Fruit fly (Drosophila melanogaster) whole organism, embryonic: ENCODE data around the gene CG33111.
A peak's percentile ranks its signal among the peaks of the same experiment; 100 is the strongest.

Experiments used
- Atf6 ChIP-seq: fragments of 200-800 bp; sonication (Bioruptor generic); IDR thresholded peaks from 2 replicates; pipeline ENCODE4 v1.3.6; 2022; ENCODE audit warnings: missing biosample characterization, missing genetic modification characterization
- BtbVII ChIP-seq: fragments of 200-800 bp; sonication (Bioruptor generic); optimal IDR thresholded peaks from 3 replicates; lab custom pipeline; 2017; ENCODE audit warnings: missing biosample characterization, mild to moderate bottlenecking, missing genetic modification characterization
- CG10147 ChIP-seq: fragments of 200-800 bp; sonication (Bioruptor generic); optimal IDR thresholded peaks from 2 replicates; lab custom pipeline; 2019; ENCODE audit warnings: missing biosample characterization, mild to moderate bottlenecking, missing genetic modification characterization, moderate library complexity
- CG1024 ChIP-seq: fragments of 200-800 bp; sonication (Bioruptor generic); IDR thresholded peaks from 2 replicates; pipeline ENCODE4 v1.3.6; 2022; ENCODE audit warnings: missing biosample characterization, missing genetic modification characterization
- CG11723 ChIP-seq: fragments of 200-800 bp; sonication (Bioruptor generic); optimal IDR thresholded peaks from 2 replicates; lab custom pipeline; 2017; ENCODE audit warnings: missing biosample characterization, mild to moderate bottlenecking, missing genetic modification characterization
- CG12744 ChIP-seq: fragments of 200-800 bp; sonication (Bioruptor generic); optimal IDR thresholded peaks from 2 replicates; lab custom pipeline; 2016; ENCODE audit warnings: missing biosample characterization, missing genetic modification characterization
- CG12942 ChIP-seq: fragments of 200-800 bp; sonication (Bioruptor generic); optimal IDR thresholded peaks from 3 replicates; lab custom pipeline; 2016; ENCODE audit warnings: missing biosample characterization, missing genetic modification characterization
- CG14050 ChIP-seq: fragments of 200-800 bp; sonication (Bioruptor generic); IDR thresholded peaks from 3 replicates; pipeline ENCODE4 v1.3.6; 2022; ENCODE audit warnings: missing biosample characterization, missing genetic modification characterization
- CG15269 ChIP-seq: fragments of 200-800 bp; sonication (Bioruptor generic); optimal IDR thresholded peaks from 2 replicates; lab custom pipeline; 2018; ENCODE audit warnings: missing biosample characterization, mild to moderate bottlenecking, missing genetic modification characterization, moderate library complexity
- CG16779 ChIP-seq: fragments of 200-800 bp; sonication (Bioruptor generic); IDR thresholded peaks from 2 replicates; pipeline ENCODE4 v1.3.6; 2022; ENCODE audit warnings: missing biosample characterization, missing genetic modification characterization
- CG17912 ChIP-seq: fragments of 200-800 bp; sonication (Bioruptor generic); optimal IDR thresholded peaks from 2 replicates; lab custom pipeline; 2018; ENCODE audit warnings: missing biosample characterization, mild to moderate bottlenecking, missing genetic modification characterization
- CG18599 ChIP-seq: fragments of 200-800 bp; sonication (Bioruptor generic); optimal IDR thresholded peaks from 3 replicates; lab custom pipeline; 2017; ENCODE audit warnings: missing biosample characterization, missing genetic modification characterization, mild to moderate bottlenecking, moderate library complexity, missing genetic modification reagents
- CG31365 ChIP-seq: fragments of 200-800 bp; sonication (Bioruptor generic); optimal IDR thresholded peaks from 2 replicates; lab custom pipeline; 2018; ENCODE audit warnings: missing biosample characterization, mild to moderate bottlenecking, missing genetic modification characterization
- CG31441 ChIP-seq: fragments of 200-800 bp; sonication (Bioruptor generic); IDR thresholded peaks from 2 replicates; pipeline ENCODE4 v1.3.6; 2022; ENCODE audit warnings: missing biosample characterization, missing genetic modification characterization
- CG33557 ChIP-seq: fragments of 200-800 bp; sonication (Bioruptor generic); optimal IDR thresholded peaks from 2 replicates; lab custom pipeline; 2019; ENCODE audit warnings: missing biosample characterization, mild to moderate bottlenecking, missing genetic modification characterization, moderate library complexity
- CG5180 ChIP-seq: fragments of 200-800 bp; sonication (Bioruptor generic); optimal IDR thresholded peaks from 3 replicates; lab custom pipeline; 2017; ENCODE audit warnings: missing biosample characterization, missing genetic modification characterization, mild to moderate bottlenecking, moderate library complexity, missing genetic modification reagents
- CG6654 ChIP-seq: fragments of 200-800 bp; sonication (Bioruptor generic); optimal IDR thresholded peaks from 2 replicates; lab custom pipeline; 2017; ENCODE audit warnings: missing biosample characterization, mild to moderate bottlenecking, missing genetic modification characterization
- CG7556 ChIP-seq: fragments of 200-800 bp; sonication (Bioruptor generic); optimal IDR thresholded peaks from 2 replicates; lab custom pipeline; 2017; ENCODE audit warnings: missing biosample characterization, mild to moderate bottlenecking, missing genetic modification characterization
- CG8290 ChIP-seq, 3 experiments: fragments of 200-800 bp; sonication (Bioruptor generic); optimal IDR thresholded peaks; 2 replicates each; lab custom pipeline; 2016 to 2019; ENCODE audit warnings: missing biosample characterization in 3 of 3, missing genetic modification characterization in 3 of 3, mild to moderate bottlenecking in 2 of 3, moderate library complexity in 1 of 3
- Ets65A ChIP-seq: fragments of 200-800 bp; sonication (Bioruptor generic); peaks from one replicate; lab custom pipeline; 2016; ENCODE audit warnings: missing biosample characterization, missing genetic modification characterization
- Fer1 ChIP-seq: fragments of 200-800 bp; sonication (Bioruptor generic); optimal IDR thresholded peaks from 2 replicates; lab custom pipeline; 2017; ENCODE audit warnings: missing biosample characterization, mild to moderate bottlenecking, missing genetic modification characterization
- H15 ChIP-seq: fragments of 200-800 bp; sonication (Bioruptor generic); IDR thresholded peaks from 3 replicates; pipeline ENCODE4 v1.3.6; 2022; ENCODE audit warnings: missing biosample characterization, missing genetic modification characterization
- HLH54F ChIP-seq: fragments of 200-800 bp; sonication (Bioruptor generic); optimal IDR thresholded peaks from 3 replicates; lab custom pipeline; 2016; ENCODE audit warnings: missing biosample characterization, missing genetic modification characterization
- HLHmδ ChIP-seq: fragments of 200-800 bp; sonication (Bioruptor generic); optimal IDR thresholded peaks from 2 replicates; lab custom pipeline; 2018; ENCODE audit warnings: missing biosample characterization, mild to moderate bottlenecking, missing genetic modification characterization, moderate library complexity
- Hmx ChIP-seq: fragments of 200-800 bp; sonication (Bioruptor generic); optimal IDR thresholded peaks from 2 replicates; lab custom pipeline; 2016; ENCODE audit warnings: missing biosample characterization, missing genetic modification characterization
- Hr3 ChIP-seq: fragments of 200-800 bp; sonication (Bioruptor generic); optimal IDR thresholded peaks from 3 replicates; lab custom pipeline; 2016; ENCODE audit warnings: missing biosample characterization, missing genetic modification characterization
- Lhr ChIP-seq: fragments of 200-800 bp; sonication (Bioruptor generic); optimal IDR thresholded peaks from 3 replicates; lab custom pipeline; 2017; ENCODE audit warnings: mild to moderate bottlenecking, missing biosample characterization, missing genetic modification reagents, missing genetic modification characterization
- Nf-YC ChIP-seq: fragments of 200-800 bp; optimal IDR thresholded peaks from 3 replicates; lab custom pipeline; 2019; ENCODE audit warnings: missing biosample characterization, mild to moderate bottlenecking, missing genetic modification characterization, moderate library complexity
- Opbp ChIP-seq: fragments of 200-800 bp; sonication (Bioruptor generic); IDR thresholded peaks from 3 replicates; pipeline ENCODE4 v1.3.6; 2022; ENCODE audit warnings: missing biosample characterization, missing genetic modification characterization; ENCODE audit not compliant: partially characterized antibody
- Rx ChIP-seq: fragments of 200-800 bp; sonication (Bioruptor generic); IDR thresholded peaks from 2 replicates; pipeline ENCODE4 v1.3.6; 2022; ENCODE audit warnings: missing biosample characterization, missing genetic modification characterization
- Spps ChIP-seq: fragments of 200-800 bp; sonication (Bioruptor generic); optimal IDR thresholded peaks from 2 replicates; lab custom pipeline; 2018; ENCODE audit warnings: missing biosample characterization, mild to moderate bottlenecking, missing genetic modification characterization
- abd-A ChIP-seq: fragments of 200-800 bp; sonication (Bioruptor generic); optimal IDR thresholded peaks from 3 replicates; lab custom pipeline; 2019; ENCODE audit warnings: missing biosample characterization, mild to moderate bottlenecking, missing genetic modification characterization, moderate library complexity
- ap ChIP-seq: fragments of 200-800 bp; sonication (Bioruptor generic); IDR thresholded peaks from 2 replicates; pipeline ENCODE4 v1.3.6; 2022; ENCODE audit warnings: missing biosample characterization, missing genetic modification characterization
- ara ChIP-seq: fragments of 200-800 bp; sonication (Bioruptor generic); IDR thresholded peaks from 2 replicates; pipeline ENCODE4 v1.3.6; 2022; ENCODE audit warnings: missing biosample characterization, missing genetic modification characterization
- bcd ChIP-seq: fragments of 200-800 bp; sonication (Bioruptor generic); optimal IDR thresholded peaks from 2 replicates; lab custom pipeline; 2017; ENCODE audit warnings: missing biosample characterization, mild to moderate bottlenecking, missing genetic modification characterization
- btn ChIP-seq: fragments of 200-800 bp; sonication (Bioruptor generic); optimal IDR thresholded peaks from 2 replicates; lab custom pipeline; 2016; ENCODE audit warnings: missing biosample characterization, missing genetic modification characterization
- cg ChIP-seq: fragments of 200-800 bp; sonication (Bioruptor generic); optimal IDR thresholded peaks from 3 replicates; lab custom pipeline; 2019; ENCODE audit warnings: missing biosample characterization, mild to moderate bottlenecking, missing genetic modification characterization, moderate library complexity
- emc ChIP-seq: fragments of 200-800 bp; sonication (Bioruptor generic); optimal IDR thresholded peaks from 2 replicates; lab custom pipeline; 2016; ENCODE audit warnings: missing biosample characterization, missing genetic modification characterization
- ken ChIP-seq: fragments of 200-800 bp; sonication (Bioruptor generic); IDR thresholded peaks from 3 replicates; pipeline ENCODE4 v1.3.6; 2022; ENCODE audit warnings: missing biosample characterization, missing genetic modification characterization
- kni ChIP-seq: fragments of 200-800 bp; sonication (Bioruptor generic); optimal IDR thresholded peaks from 3 replicates; lab custom pipeline; 2017; ENCODE audit warnings: mild to moderate bottlenecking, missing biosample characterization, missing genetic modification reagents, missing genetic modification characterization
- ranshi ChIP-seq: fragments of 200-800 bp; sonication (Bioruptor generic); IDR thresholded peaks from 2 replicates; pipeline ENCODE4 v1.3.6; 2022; ENCODE audit warnings: missing biosample characterization, missing genetic modification characterization
- sens-2 ChIP-seq: fragments of 200-800 bp; sonication (Bioruptor generic); IDR thresholded peaks from 2 replicates; pipeline ENCODE4 v1.3.6; 2022; ENCODE audit warnings: missing biosample characterization, missing genetic modification characterization
- seq ChIP-seq: fragments of 200-800 bp; sonication (Bioruptor generic); IDR thresholded peaks from 2 replicates; pipeline ENCODE4 v1.3.6; 2022; ENCODE audit warnings: missing biosample characterization, missing genetic modification characterization
- slou ChIP-seq: fragments of 200-800 bp; sonication (Bioruptor generic); optimal IDR thresholded peaks from 3 replicates; lab custom pipeline; 2016; ENCODE audit warnings: missing biosample characterization, missing genetic modification characterization
- stc ChIP-seq: fragments of 200-800 bp; sonication (Bioruptor generic); IDR thresholded peaks from 2 replicates; pipeline ENCODE4 v1.3.6; 2022; ENCODE audit warnings: missing biosample characterization, missing genetic modification characterization
- stwl ChIP-seq: fragments of 200-800 bp; sonication (Bioruptor generic); optimal IDR thresholded peaks from 3 replicates; lab custom pipeline; 2018; ENCODE audit warnings: missing biosample characterization, mild to moderate bottlenecking, missing genetic modification characterization, moderate library complexity
- yki ChIP-seq: fragments of >200 bp; optimal IDR thresholded peaks from 3 replicates; lab custom pipeline; 2018
- zen2 ChIP-seq: fragments of 200-800 bp; sonication (Bioruptor generic); IDR thresholded peaks from 3 replicates; pipeline ENCODE4 v1.3.6; 2022; ENCODE audit warnings: missing biosample characterization, missing genetic modification characterization; ENCODE audit not compliant: partially characterized antibody

Gene CG33111

DNA sequence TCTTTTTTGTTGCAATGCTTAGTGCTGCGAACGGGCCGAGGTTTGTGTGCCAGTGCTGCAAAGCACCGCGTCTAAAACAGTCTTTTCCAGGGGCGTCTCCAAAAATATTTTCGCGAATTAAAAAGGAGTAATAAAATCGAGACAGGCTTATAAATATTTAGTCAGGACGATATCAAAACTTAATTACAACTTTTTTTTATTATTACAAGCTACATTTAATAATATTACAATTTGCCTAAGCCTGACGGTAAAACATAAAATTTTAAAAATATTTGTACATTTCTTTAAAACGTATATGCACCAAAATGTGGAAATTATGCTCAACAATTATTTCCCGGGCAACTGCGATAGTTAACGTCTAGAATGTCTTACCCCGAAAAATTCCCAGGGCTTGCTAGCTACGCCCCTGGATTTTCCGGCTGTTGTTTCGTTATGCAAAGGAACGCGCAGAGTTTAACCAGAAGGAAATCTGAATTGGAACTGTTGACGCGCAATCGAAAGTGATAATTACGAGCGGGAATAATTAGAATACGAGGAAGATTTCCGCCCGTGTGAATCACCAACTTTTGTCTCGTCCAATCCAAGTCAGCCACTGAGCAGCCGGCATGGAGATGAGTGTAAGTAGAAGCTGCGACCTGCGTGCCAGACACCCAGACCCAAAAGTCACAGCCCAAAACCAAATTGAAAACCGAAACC, 61.0 kb downstream of the CG33111 start, which contains the start of the genes PTPMT1 and Hrd3 (continued):
- TF ChIP-seq Rx (peak; percentile 89; the same call in 1 of the 2 replicates), ara (GFP tag; lab: Robert Waterston, UW) (peak; percentile 93), Hmx (GFP tag; lab: Kevin White, UChicago) (peak; percentile 97), slou (GFP tag; lab: Kevin White, UChicago) (peak; percentile 98), CG31365 (tag; lab: Kevin White, UChicago) (peak; percentile 78), CG14050 (GFP tag; lab: Robert Waterston, UW) (peak; percentile 93), CG12942 (peak; percentile 98), CG12744 (GFP tag; lab: Kevin White, UChicago) (peak; percentile 97), CG11723 (GFP tag; lab: Kevin White, UChicago) (peak; percentile 98), zen2 (no peak), CG17912 (peak; percentile 86), yki (lab: Kevin White, UChicago) (no peak), CG18599 (GFP tag; lab: Kevin White, UChicago) (peak; percentile 99), Lhr (GFP tag; lab: Kevin White, UChicago) (peak; percentile 96), Opbp (GFP tag; lab: Robert Waterston, UW) (no peak), ranshi (GFP tag; lab: Robert Waterston, UW) (peak; percentile 96; the same call in 1 of the 2 replicates), CG5180 (GFP tag; lab: Kevin White, UChicago) (peak; percentile 92), sens-2 (GFP tag; lab: Robert Waterston, UW) (peak; percentile 90), HLH54F (GFP tag; lab: Kevin White, UChicago) (peak; percentile 99), Spps (tag; lab: Kevin White, UChicago) (peak; percentile 96), Ets65A (GFP tag; lab: Kevin White, UChicago) (peak; percentile 100), seq (GFP tag; lab: Robert Waterston, UW) (peak; percentile 95), kni (GFP tag; lab: Kevin White, UChicago) (peak; percentile 97), ken (peak; percentile 94), CG31441 (peak; percentile 99), CG6654 (GFP tag; lab: Kevin White, UChicago) (peak; percentile 93), cg (GFP tag; lab: Kevin White, UChicago) (no peak), ap (GFP tag; lab: Robert Waterston, UW) (peak; percentile 92), btn (peak; percentile 91), CG8290 (GFP tag; optimal IDR thresholded peaks at IDR 0.05; lab: Kevin White, UChicago) (peak; percentile 95), CG8290 (tag; optimal IDR thresholded peaks at IDR 0.05; lab: Kevin White, UChicago) (peak; percentile 85 to 96), BtbVII (GFP tag; lab: Kevin White, UChicago) (peak; percentile 98), H15 (GFP tag; lab: Robert Waterston, UW) (peak; percentile 92), Nf-YC (tag; lab: Kevin White, UChicago) (peak; percentile 93), HLHmδ (GFP tag; lab: Kevin White, UChicago) (no peak), CG15269 (tag; lab: Kevin White, UChicago) (peak; percentile 99), CG7556 (GFP tag; lab: Kevin White, UChicago) (peak; percentile 99), stwl (tag; lab: Kevin White, UChicago) (peak; percentile 72), Hr3 (GFP tag; lab: Kevin White, UChicago) (peak; percentile 99), bcd (peak; percentile 99), stc (GFP tag; lab: Robert Waterston, UW) (peak; percentile 92), abd-A (tag; lab: Kevin White, UChicago) (no peak), Fer1 (peak; percentile 98), emc (peak; percentile 95), CG16779 (GFP tag; lab: Robert Waterston, UW) (peak; percentile 85), Atf6 (peak; percentile 97), CG1024 (peak; percentile 84), CG33557 (GFP tag; lab: Kevin White, UChicago) (peak; percentile 98), CG10147 (peak; percentile 98)
